Fruit fly (Drosophila melanogaster) whole organism, embryonic: ENCODE data around the gene CG14402.

Experiments
- Aef1 ChIP-seq: fragments of 200-800 bp; sonication (Bioruptor generic); IDR thresholded peaks from 3 replicates; pipeline ENCODE4 v1.3.6; 2022; ENCODE audit warnings: missing biosample characterization, missing genetic modification characterization
- CG1024 ChIP-seq: fragments of 200-800 bp; sonication (Bioruptor generic); IDR thresholded peaks from 2 replicates; pipeline ENCODE4 v1.3.6; 2022; ENCODE audit warnings: missing biosample characterization, missing genetic modification characterization
- CG10543 ChIP-seq: fragments of 200-800 bp; sonication (Bioruptor generic); optimal IDR thresholded peaks from 3 replicates; lab custom pipeline; 2017; ENCODE audit warnings: missing biosample characterization, mild to moderate bottlenecking, missing genetic modification characterization, moderate library complexity
- CG11504 ChIP-seq: fragments of 200-800 bp; sonication (Bioruptor generic); optimal IDR thresholded peaks from 3 replicates; lab custom pipeline; 2019; ENCODE audit warnings: missing biosample characterization, mild to moderate bottlenecking, missing genetic modification characterization, moderate library complexity
- CG1233 ChIP-seq: fragments of 200-800 bp; sonication (Bioruptor generic); optimal IDR thresholded peaks from 4 replicates; lab custom pipeline; 2018; ENCODE audit warnings: missing biosample characterization, mild to moderate bottlenecking, missing genetic modification characterization
- CG12769 ChIP-seq: fragments of 200-800 bp; sonication (Bioruptor generic); optimal IDR thresholded peaks from 2 replicates; lab custom pipeline; 2019; ENCODE audit warnings: missing biosample characterization, mild to moderate bottlenecking, missing genetic modification characterization, moderate library complexity
- CG13894 ChIP-seq: fragments of 200-800 bp; sonication (Bioruptor generic); optimal IDR thresholded peaks from 3 replicates; lab custom pipeline; 2018; ENCODE audit warnings: missing biosample characterization, mild to moderate bottlenecking, missing genetic modification characterization, moderate library complexity
- CG14441 ChIP-seq: fragments of 200-800 bp; sonication (Bioruptor generic); IDR thresholded peaks from 2 replicates; pipeline ENCODE4 v1.3.6; 2022; ENCODE audit warnings: missing biosample characterization, missing genetic modification characterization
- CG14667 ChIP-seq: fragments of 200-800 bp; sonication (Bioruptor generic); IDR thresholded peaks from 2 replicates; pipeline ENCODE4 v1.3.6; 2022; ENCODE audit warnings: missing biosample characterization, missing genetic modification characterization
- CG14710 ChIP-seq: fragments of 200-800 bp; sonication (Bioruptor generic); optimal IDR thresholded peaks from 3 replicates; lab custom pipeline; 2019; ENCODE audit warnings: missing biosample characterization, mild to moderate bottlenecking, missing genetic modification characterization, moderate library complexity
- CG1529 ChIP-seq: fragments of 200-800 bp; sonication (Bioruptor generic); optimal IDR thresholded peaks from 3 replicates; lab custom pipeline; 2018; ENCODE audit warnings: missing biosample characterization, missing genetic modification characterization
- CG15514 ChIP-seq: fragments of 200-800 bp; sonication (Bioruptor generic); optimal IDR thresholded peaks from 3 replicates; lab custom pipeline; 2017; ENCODE audit warnings: missing biosample characterization, missing genetic modification characterization, mild to moderate bottlenecking, moderate library complexity, missing genetic modification reagents
- CG15696 ChIP-seq: fragments of 200-800 bp; sonication (Bioruptor generic); optimal IDR thresholded peaks from 2 replicates; lab custom pipeline; 2019; ENCODE audit warnings: missing biosample characterization, mild to moderate bottlenecking, missing genetic modification characterization, moderate library complexity
- CG1602 ChIP-seq: fragments of 200-800 bp; sonication (Bioruptor generic); optimal IDR thresholded peaks from 3 replicates; lab custom pipeline; 2016; ENCODE audit warnings: missing biosample characterization, missing genetic modification characterization
- CG17359 ChIP-seq: fragments of 200-800 bp; sonication (Bioruptor generic); optimal IDR thresholded peaks from 3 replicates; lab custom pipeline; 2018; ENCODE audit warnings: missing biosample characterization, mild to moderate bottlenecking, missing genetic modification characterization, moderate library complexity
- CG18262 ChIP-seq: fragments of 200-800 bp; optimal IDR thresholded peaks from 3 replicates; lab custom pipeline; 2019; ENCODE audit warnings: missing biosample characterization, mild to moderate bottlenecking, missing genetic modification characterization, moderate library complexity
- CG33557 ChIP-seq: fragments of 200-800 bp; sonication (Bioruptor generic); optimal IDR thresholded peaks from 2 replicates; lab custom pipeline; 2019; ENCODE audit warnings: missing biosample characterization, mild to moderate bottlenecking, missing genetic modification characterization, moderate library complexity
- CG4854 ChIP-seq: fragments of 200-800 bp; sonication (Bioruptor generic); optimal IDR thresholded peaks from 2 replicates; lab custom pipeline; 2016; ENCODE audit warnings: missing biosample characterization, missing genetic modification characterization, inconsistent platforms
- CG6791 ChIP-seq: fragments of 200-800 bp; sonication (Bioruptor generic); IDR thresholded peaks from 3 replicates; pipeline ENCODE4 v1.3.6; 2022; ENCODE audit warnings: missing biosample characterization, missing genetic modification characterization; ENCODE audit not compliant: partially characterized antibody
- CG7372 ChIP-seq: fragments of 200-800 bp; sonication (Bioruptor generic); IDR thresholded peaks from 2 replicates; pipeline ENCODE4 v1.3.6; 2022; ENCODE audit warnings: missing biosample characterization, missing genetic modification characterization
- CG7745 ChIP-seq: fragments of 200-800 bp; sonication (Bioruptor generic); optimal IDR thresholded peaks from 2 replicates; lab custom pipeline; 2018; ENCODE audit warnings: missing biosample characterization, mild to moderate bottlenecking, missing genetic modification characterization, moderate library complexity
- CG9609 ChIP-seq: fragments of 200-800 bp; sonication (Bioruptor generic); optimal IDR thresholded peaks from 3 replicates; lab custom pipeline; 2016; ENCODE audit warnings: missing biosample characterization, missing genetic modification characterization
- D19A ChIP-seq: fragments of 200-800 bp; optimal IDR thresholded peaks from 3 replicates; lab custom pipeline; 2019; ENCODE audit warnings: missing biosample characterization, mild to moderate bottlenecking, missing genetic modification characterization, moderate library complexity
- Doc2 ChIP-seq: fragments of 200-800 bp; sonication (Bioruptor generic); IDR thresholded peaks from 2 replicates; pipeline ENCODE4 v1.3.6; 2022; ENCODE audit warnings: missing biosample characterization, missing genetic modification characterization
- Dp ChIP-seq: fragments of 200-800 bp; sonication (Bioruptor generic); optimal IDR thresholded peaks from 2 replicates; lab custom pipeline; 2018; ENCODE audit warnings: missing biosample characterization, mild to moderate bottlenecking, missing genetic modification characterization, moderate library complexity
- Ets65A ChIP-seq: fragments of 200-800 bp; sonication (Bioruptor generic); peaks from one replicate; lab custom pipeline; 2016; ENCODE audit warnings: missing biosample characterization, missing genetic modification characterization
- Fer1 ChIP-seq: fragments of 200-800 bp; sonication (Bioruptor generic); optimal IDR thresholded peaks from 2 replicates; lab custom pipeline; 2017; ENCODE audit warnings: missing biosample characterization, mild to moderate bottlenecking, missing genetic modification characterization
- H2.0 ChIP-seq: fragments of 200-800 bp; sonication (Bioruptor generic); IDR thresholded peaks from 2 replicates; pipeline ENCODE4 v1.3.6; 2022; ENCODE audit warnings: missing biosample characterization, missing genetic modification characterization
- HHEX ChIP-seq: fragments of 200-800 bp; sonication (Bioruptor generic); optimal IDR thresholded peaks from 3 replicates; lab custom pipeline; 2017; ENCODE audit warnings: missing biosample characterization, mild to moderate bottlenecking, missing genetic modification characterization, missing genetic modification reagents
- HLH4C ChIP-seq: fragments of 200-800 bp; sonication (Bioruptor generic); IDR thresholded peaks from 3 replicates; pipeline ENCODE4 v1.3.6; 2022; ENCODE audit warnings: missing biosample characterization, missing genetic modification characterization; ENCODE audit not compliant: partially characterized antibody
- HLHmδ ChIP-seq: fragments of 200-800 bp; sonication (Bioruptor generic); optimal IDR thresholded peaks from 2 replicates; lab custom pipeline; 2018; ENCODE audit warnings: missing biosample characterization, mild to moderate bottlenecking, missing genetic modification characterization, moderate library complexity
- Hand ChIP-seq: fragments of 200-800 bp; sonication (Bioruptor generic); optimal IDR thresholded peaks from 2 replicates; lab custom pipeline; 2017; ENCODE audit warnings: mild to moderate bottlenecking, missing biosample characterization, missing genetic modification reagents, missing genetic modification characterization
- Lim3 ChIP-seq: fragments of 200-800 bp; sonication (Bioruptor generic); IDR thresholded peaks from 2 replicates; pipeline ENCODE4 v1.3.6; 2022; ENCODE audit warnings: missing biosample characterization, missing genetic modification characterization
- Max ChIP-seq: fragments of 200-800 bp; sonication (Bioruptor generic); optimal IDR thresholded peaks from 2 replicates; lab custom pipeline; 2016; ENCODE audit warnings: missing biosample characterization, mild to moderate bottlenecking, missing genetic modification characterization
- Optix ChIP-seq: fragments of 200-800 bp; sonication (Bioruptor generic); IDR thresholded peaks from 3 replicates; pipeline ENCODE4 v1.3.6; 2022; ENCODE audit warnings: missing biosample characterization, missing genetic modification characterization
- Sox102F ChIP-seq: fragments of 200-800 bp; sonication (Bioruptor generic); optimal IDR thresholded peaks from 2 replicates; lab custom pipeline; 2018; ENCODE audit warnings: missing biosample characterization, mild to moderate bottlenecking, missing genetic modification characterization, moderate library complexity
- TFAM ChIP-seq: fragments of 200-800 bp; sonication (Bioruptor generic); optimal IDR thresholded peaks from 2 replicates; lab custom pipeline; 2017; ENCODE audit warnings: missing biosample characterization, missing genetic modification characterization, inconsistent platforms
- amos ChIP-seq: fragments of 200-800 bp; sonication (Bioruptor generic); IDR thresholded peaks from 2 replicates; pipeline ENCODE4 v1.3.6; 2022; ENCODE audit warnings: missing biosample characterization, missing genetic modification characterization; ENCODE audit not compliant: partially characterized antibody
- cas ChIP-seq: fragments of 200-800 bp; sonication (Bioruptor generic); IDR thresholded peaks from 2 replicates; pipeline ENCODE4 v1.3.6; 2022; ENCODE audit warnings: missing biosample characterization, missing genetic modification characterization
- corto ChIP-seq: fragments of 200-800 bp; sonication (Bioruptor generic); optimal IDR thresholded peaks from 2 replicates; lab custom pipeline; 2016; ENCODE audit warnings: missing biosample characterization, mild to moderate bottlenecking, missing genetic modification characterization, moderate library complexity
- gcm2 ChIP-seq: fragments of 200-800 bp; sonication (Bioruptor generic); optimal IDR thresholded peaks from 2 replicates; lab custom pipeline; 2016; ENCODE audit warnings: missing biosample characterization, missing genetic modification characterization
- ind ChIP-seq: fragments of 200-800 bp; sonication (Bioruptor generic); optimal IDR thresholded peaks from 3 replicates; lab custom pipeline; 2016; ENCODE audit warnings: missing biosample characterization, missing genetic modification characterization
- kni ChIP-seq: fragments of 200-800 bp; sonication (Bioruptor generic); optimal IDR thresholded peaks from 3 replicates; lab custom pipeline; 2017; ENCODE audit warnings: mild to moderate bottlenecking, missing biosample characterization, missing genetic modification reagents, missing genetic modification characterization
- mam ChIP-seq: fragments of 200-800 bp; sonication (Bioruptor generic); optimal IDR thresholded peaks from 3 replicates; lab custom pipeline; 2016; ENCODE audit warnings: missing biosample characterization, missing genetic modification characterization
- onecut ChIP-seq: fragments of 200-800 bp; sonication (Bioruptor generic); IDR thresholded peaks from 2 replicates; pipeline ENCODE4 v1.3.6; 2022; ENCODE audit warnings: missing biosample characterization, missing genetic modification characterization
- sd ChIP-seq: fragments of 200-800 bp; sonication (Bioruptor generic); optimal IDR thresholded peaks from 3 replicates; lab custom pipeline; 2018; ENCODE audit warnings: missing biosample characterization, mild to moderate bottlenecking, missing genetic modification characterization, moderate library complexity
- ssp ChIP-seq: fragments of 200-800 bp; sonication (Bioruptor generic); IDR thresholded peaks from 2 replicates; pipeline ENCODE4 v1.3.6; 2022; ENCODE audit warnings: missing biosample characterization, missing genetic modification characterization
- yki ChIP-seq: fragments of >200 bp; optimal IDR thresholded peaks from 3 replicates; lab custom pipeline; 2018

Gene CG14402

dm6 chr2L:20818432-20818831 is 30.7 kb upstream of the CG14402 start, which contains the start of gene CheB38a:
TSS of gene CheB38a (minus strand) at chr2L:20818532.
- no peak for TF ChIP-seq sd
- TF ChIP-seq CG4854 (GFP tag; lab: Kevin White, UChicago) = no peak
- TF ChIP-seq yki (lab: Kevin White, UChicago) = no peak
- TF ChIP-seq CG12769 = no peak
- TF ChIP-seq CG14667 (GFP tag; lab: Robert Waterston, UW) = no peak

- TF ChIP-seq CG33557 = no peak
- no peak for TF ChIP-seq Optix (GFP tag; lab: Robert Waterston, UW)
- TF ChIP-seq Max (GFP tag; lab: Kevin White, UChicago) = no peak
- TF ChIP-seq CG1602 = no peak
- no peak for TF ChIP-seq CG14710 (tag; lab: Kevin White, UChicago)
- TF ChIP-seq HLHmδ (GFP tag; lab: Kevin White, UChicago) = no peak
- no peak for TF ChIP-seq CG15514 (GFP tag; lab: Kevin White, UChicago)
- TF ChIP-seq cas (GFP tag; lab: Robert Waterston, UW) = no peak
- TF ChIP-seq Lim3 (GFP tag; lab: Robert Waterston, UW) = no peak
- no peak for TF ChIP-seq CG7745 (tag; lab: Kevin White, UChicago)
- no peak for TF ChIP-seq ssp
- no peak for TF ChIP-seq TFAM
- TF ChIP-seq Hand (GFP tag; lab: Kevin White, UChicago) = no peak
- no peak for TF ChIP-seq H2.0 (GFP tag; lab: Robert Waterston, UW)
- no peak for TF ChIP-seq Fer1 (GFP tag; lab: Kevin White, UChicago)
- no peak for TF ChIP-seq CG17359
- TF ChIP-seq CG13894 (tag; lab: Kevin White, UChicago) = no peak
- no peak for TF ChIP-seq HHEX (GFP tag; lab: Kevin White, UChicago)
- no peak for TF ChIP-seq CG1529 (GFP tag; lab: Kevin White, UChicago)
- no peak for TF ChIP-seq Doc2 (GFP tag; lab: Robert Waterston, UW)
Observed at dm6 chr2L:20820767-20821166, 28.3 kb upstream of the CG14402 start, which contains the start of gene CheB38c. TSS of gene CheB38c (minus strand) at chr2L:20820867.

dm6 chr2L:20821249-20822024 is 27.7 kb upstream of the CG14402 start:
- TF ChIP-seq Dp = no peak
- no peak for TF ChIP-seq D19A (tag; lab: Kevin White, UChicago)
- TF ChIP-seq amos (GFP tag; lab: Robert Waterston, UW) = no peak
- no peak for TF ChIP-seq mam
- TF ChIP-seq HLH4C (GFP tag; lab: Robert Waterston, UW) = peak; percentile 38; the same call in 1 of the 3 replicates
- no peak for TF ChIP-seq CG9609 (GFP tag; lab: Kevin White, UChicago)
- TF ChIP-seq Sox102F (GFP tag; lab: Kevin White, UChicago) = no peak
- peak; percentile 83 for TF ChIP-seq CG10543 (GFP tag; lab: Kevin White, UChicago)
- no peak for TF ChIP-seq CG14441 (GFP tag; lab: Robert Waterston, UW)
- no peak for TF ChIP-seq CG4854 (GFP tag; lab: Kevin White, UChicago)
- no peak for TF ChIP-seq CG1024 (GFP tag; lab: Robert Waterston, UW)
- TF ChIP-seq CG7372 = no peak
- TF ChIP-seq ind (GFP tag; lab: Kevin White, UChicago) = peak; percentile 5
- no peak for TF ChIP-seq CG15696 (tag; lab: Kevin White, UChicago)
- TF ChIP-seq onecut (GFP tag; lab: Robert Waterston, UW) = peak; percentile 41; the same call in 1 of the 2 replicates
- TF ChIP-seq Aef1 (GFP tag; lab: Robert Waterston, UW) = no peak
- TF ChIP-seq Ets65A = no peak
- no peak for TF ChIP-seq CG1233 (GFP tag; lab: Kevin White, UChicago)
- TF ChIP-seq gcm2 (GFP tag; lab: Kevin White, UChicago) = no peak
- TF ChIP-seq CG18262 (tag; lab: Kevin White, UChicago) = peak; percentile 14
- no peak for TF ChIP-seq CG6791 (GFP tag; lab: Robert Waterston, UW)
- peak; percentile 92 for TF ChIP-seq CG11504
- TF ChIP-seq kni = peak; percentile 90
- TF ChIP-seq corto = no peak
